In genomic region chrIII:5940525-5940974, ce11 we compare ENCODE assay signal across 3 worm cellular contexts.
A peak's percentile ranks its signal among the peaks of the same experiment; 100 is the strongest.
TF ChIP-seq lines count a peak whose summit lies in the region.

No protein-coding gene starts in this region.

TF ChIP-seq in whole organism, L1 larva, 84 proteins besides CTCF, POLR2A, EP300 and RAD21 (continued from another document and continues in another):
- TF ChIP-seq nhr-237 (tag; optimal IDR thresholded peaks at IDR 0.05; lab: Kevin White, UChicago), result peak; percentile 14
- peak in 1 of 3 experiments; percentile 67 for TF ChIP-seq ceh-82 (tag; optimal IDR thresholded peaks at IDR 0.05; lab: Kevin White, UChicago)
- no peak for TF ChIP-seq alr-1 (tag; optimal IDR thresholded peaks at IDR 0.05; lab: Kevin White, UChicago; ENCODE audit: borderline replicate concordance)
- peak in 1 of 6 experiments; percentile 7 for TF ChIP-seq elt-3 (tag; optimal IDR thresholded peaks at IDR 0.05; lab: Kevin White, UChicago)
- TF ChIP-seq lir-3 (tag; optimal IDR thresholded peaks at IDR 0.05; lab: Kevin White, UChicago; ENCODE audit: poor library complexity), result peak; percentile 45
- TF ChIP-seq efl-1 (optimal IDR thresholded peaks at IDR 0.05; lab: Kevin White, UChicago), result peak; percentile 26 to 29
- peak in 1 of 2 experiments; percentile 78 for TF ChIP-seq efl-1 (GFP tag; optimal IDR thresholded peaks at IDR 0.05 in 1 of 2; lab: Kevin White, UChicago)
- TF ChIP-seq fkh-8 (tag; optimal IDR thresholded peaks at IDR 0.05; lab: Kevin White, UChicago), result peak; percentile 70
- TF ChIP-seq irx-1 (tag; optimal IDR thresholded peaks at IDR 0.05; lab: Kevin White, UChicago), result peak; percentile 21
- no peak for TF ChIP-seq hlh-17 (GFP tag; optimal IDR thresholded peaks at IDR 0.05; lab: Kevin White, UChicago; ENCODE audit: borderline replicate concordance)
- TF ChIP-seq ztf-4 (tag; optimal IDR thresholded peaks at IDR 0.05; lab: Kevin White, UChicago), result peak; percentile 27
- TF ChIP-seq nhr-28 (tag; optimal IDR thresholded peaks at IDR 0.05; lab: Kevin White, UChicago), result no peak
- TF ChIP-seq nhr-20 (tag; optimal IDR thresholded peaks at IDR 0.05; lab: Kevin White, UChicago), result peak; percentile 59
- peak; percentile 75 for TF ChIP-seq nhr-85 (tag; lab: Kevin White, UChicago)
- TF ChIP-seq nhr-90 (tag; optimal IDR thresholded peaks at IDR 0.05; lab: Kevin White, UChicago; ENCODE audit: poor library complexity), result no peak
- peak; percentile 37 for TF ChIP-seq rnt-1 (tag; optimal IDR thresholded peaks at IDR 0.05; lab: Kevin White, UChicago)
- peak; percentile 55 for TF ChIP-seq C16A3.4 (tag; optimal IDR thresholded peaks at IDR 0.05; lab: Kevin White, UChicago)
- TF ChIP-seq zip-4 (GFP tag; optimal IDR thresholded peaks at IDR 0.05; lab: Kevin White, UChicago), result peak; percentile 56
- peak; percentile 52 for TF ChIP-seq swsn-7 (tag; optimal IDR thresholded peaks at IDR 0.05; lab: Kevin White, UChicago)
- no peak for TF ChIP-seq ces-1 (GFP tag; optimal IDR thresholded peaks at IDR 0.05; lab: Kevin White, UChicago)
- no peak for TF ChIP-seq hpl-2 (GFP tag; optimal IDR thresholded peaks at IDR 0.05; lab: Kevin White, UChicago)
- TF ChIP-seq lin-13 (GFP tag; optimal IDR thresholded peaks at IDR 0.05; lab: Kevin White, UChicago), result peak; percentile 60
- peak; percentile 1 to 33 (median 24) for TF ChIP-seq dpl-1 (GFP tag; optimal IDR thresholded peaks at IDR 0.05; lab: Kevin White, UChicago)
- no peak for TF ChIP-seq sptf-1 (tag; optimal IDR thresholded peaks at IDR 0.05; lab: Kevin White, UChicago)
- TF ChIP-seq blmp-1 (tag; optimal IDR thresholded peaks at IDR 0.05; lab: Kevin White, UChicago), result peak; percentile 36
- peak; percentile 55 for TF ChIP-seq nhr-19 (GFP tag; conservative IDR thresholded peaks at IDR 0.05; lab: Robert Waterston, UW)
- no peak for TF ChIP-seq mep-1 (tag; optimal IDR thresholded peaks at IDR 0.05; lab: Kevin White, UChicago)
- TF ChIP-seq tlp-1 (tag; optimal IDR thresholded peaks at IDR 0.05; lab: Kevin White, UChicago), result no peak
- peak; percentile 84 for TF ChIP-seq lin-14 (GFP tag; optimal IDR thresholded peaks at IDR 0.05; lab: Kevin White, UChicago)
- TF ChIP-seq unc-86 (tag; optimal IDR thresholded peaks at IDR 0.05; lab: Kevin White, UChicago), result peak; percentile 29
- TF ChIP-seq mdl-1 (tag; optimal IDR thresholded peaks at IDR 0.05; lab: Kevin White, UChicago), result peak in 1 of 2 experiments; percentile 94
- TF ChIP-seq ceh-8 (GFP tag; optimal IDR thresholded peaks at IDR 0.05; lab: Kevin White, UChicago), result peak; percentile 15
- peak; percentile 49 for TF ChIP-seq xbp-1 (tag; optimal IDR thresholded peaks at IDR 0.05; lab: Kevin White, UChicago)
- no peak for TF ChIP-seq lin-39 (tag; optimal IDR thresholded peaks at IDR 0.05; lab: Kevin White, UChicago)
- no peak for TF ChIP-seq nhr-11 (tag; optimal IDR thresholded peaks at IDR 0.05; lab: Kevin White, UChicago)
- TF ChIP-seq grh-1 (GFP tag; IDR thresholded peaks at IDR 0.05; lab: Robert Waterston, UW), result no peak
- TF ChIP-seq C04F5.9 (tag; optimal IDR thresholded peaks at IDR 0.05; lab: Kevin White, UChicago), result no peak
- peak; percentile 48 to 75 for TF ChIP-seq lin-35 (GFP tag; optimal IDR thresholded peaks at IDR 0.05; lab: Kevin White, UChicago)
- TF ChIP-seq F16B12.6 (tag; optimal IDR thresholded peaks at IDR 0.05; lab: Kevin White, UChicago), result peak; percentile 24
- no peak for TF ChIP-seq lin-15B (tag; optimal IDR thresholded peaks at IDR 0.05; lab: Kevin White, UChicago)
- TF ChIP-seq efl-3 (GFP tag; optimal IDR thresholded peaks at IDR 0.05; lab: Kevin White, UChicago), result no peak
- TF ChIP-seq skn-1 (tag; optimal IDR thresholded peaks at IDR 0.05; lab: Kevin White, UChicago), result peak; percentile 29
- TF ChIP-seq aly-2 (tag; optimal IDR thresholded peaks at IDR 0.05; lab: Kevin White, UChicago), result peak; percentile 68

TF ChIP-seq in whole organism, L3 larva, 47 proteins besides CTCF, POLR2A, EP300 and RAD21 (continued from another document):
- TF ChIP-seq lsy-12 (tag; optimal IDR thresholded peaks at IDR 0.05; lab: Kevin White, UChicago) (peak; percentile 3), ztf-4 (tag; optimal IDR thresholded peaks at IDR 0.05; lab: Kevin White, UChicago) (no peak), mdl-1 (tag; optimal IDR thresholded peaks at IDR 0.05; lab: Kevin White, UChicago) (peak; percentile 78), nhr-23 (tag; optimal IDR thresholded peaks at IDR 0.05; lab: Kevin White, UChicago) (peak; percentile 63), egl-5 (tag; optimal IDR thresholded peaks at IDR 0.05; lab: Kevin White, UChicago) (peak; percentile 76), aly-2 (tag; optimal IDR thresholded peaks at IDR 0.05; lab: Kevin White, UChicago) (peak; percentile 2), ceh-9 (tag; optimal IDR thresholded peaks at IDR 0.05; lab: Kevin White, UChicago) (no peak), nhr-11 (tag; optimal IDR thresholded peaks at IDR 0.05; lab: Kevin White, UChicago) (peak; percentile 31), fos-1 (tag; optimal IDR thresholded peaks at IDR 0.05; lab: Kevin White, UChicago) (no peak), fkh-10 (GFP tag; optimal IDR thresholded peaks at IDR 0.05; lab: Kevin White, UChicago) (peak; percentile 78), fkh-2 (tag; optimal IDR thresholded peaks at IDR 0.05; lab: Kevin White, UChicago) (no peak), pqm-1 (tag; optimal IDR thresholded peaks at IDR 0.05; lab: Kevin White, UChicago) (peak; percentile 21), R02D3.7 (tag; optimal IDR thresholded peaks at IDR 0.05; lab: Kevin White, UChicago) (peak; percentile 30)
TF ChIP-seq in whole organism, L3 larva: peak in this region for 19.

TF ChIP-seq in whole organism, young adult, 124 proteins besides CTCF, POLR2A, EP300 and RAD21 (continued from another document and continues in another):
- TF ChIP-seq madf-3 (GFP tag; IDR thresholded peaks at IDR 0.05; lab: Robert Waterston, UW) (peak; percentile 24), sdz-38 (tag; optimal IDR thresholded peaks at IDR 0.05; lab: Kevin White, UChicago) (no peak), fkh-3 (tag; optimal IDR thresholded peaks at IDR 0.05; lab: Kevin White, UChicago) (no peak), ama-1 (optimal IDR thresholded peaks at IDR 0.05; lab: Kevin White, UChicago) (peak; percentile 80), ama-1 (GFP tag; optimal IDR thresholded peaks at IDR 0.05; lab: Kevin White, UChicago) (peak; percentile 12 to 50), lin-40 (tag; optimal IDR thresholded peaks at IDR 0.05; lab: Kevin White, UChicago) (peak; percentile 45), B0336.3 (GFP tag; IDR thresholded peaks at IDR 0.05; lab: Robert Waterston, UW) (peak; percentile 37; the same call in 1 of the 2 replicates), egrh-3 (GFP tag; IDR thresholded peaks at IDR 0.05; lab: Robert Waterston, UW) (no peak; the same call in 1 of the 2 replicates), ztf-18 (tag; optimal IDR thresholded peaks at IDR 0.05; lab: Kevin White, UChicago) (peak; percentile 10), F37B4.10 (GFP tag; IDR thresholded peaks at IDR 0.05; lab: Robert Waterston, UW) (no peak), ceh-58 (GFP tag; IDR thresholded peaks at IDR 0.05; lab: Robert Waterston, UW) (peak; percentile 2; the same call in 1 of the 2 replicates), nfya-2 (GFP tag; IDR thresholded peaks at IDR 0.05; lab: Robert Waterston, UW) (no peak), chd-7 (tag; optimal IDR thresholded peaks at IDR 0.05; lab: Kevin White, UChicago) (peak; percentile 69), lin-26 (GFP tag; IDR thresholded peaks at IDR 0.05; lab: Robert Waterston, UW) (0 out of 2 replicates have a peak, but pooled peaks have one; percentile 60), unc-62 (GFP tag; optimal IDR thresholded peaks at IDR 0.05; lab: Kevin White, UChicago) (no peak), hlh-12 (tag; optimal IDR thresholded peaks at IDR 0.05; lab: Kevin White, UChicago) (no peak), hmg-1.2 (GFP tag; IDR thresholded peaks at IDR 0.05; lab: Robert Waterston, UW) (peak; percentile 60; the same call in 1 of the 2 replicates), egl-44 (GFP tag; IDR thresholded peaks at IDR 0.05; lab: Robert Waterston, UW) (peak; percentile 57; the same call in 1 of the 2 replicates), ztf-28 (GFP tag; IDR thresholded peaks at IDR 0.05; lab: Robert Waterston, UW) (no peak), rpc-1 (optimal IDR thresholded peaks at IDR 0.05; lab: Kevin White, UChicago) (no peak), rpc-1 (tag; optimal IDR thresholded peaks at IDR 0.05; lab: Kevin White, UChicago) (no peak), ztf-26 (tag; optimal IDR thresholded peaks at IDR 0.05; lab: Kevin White, UChicago) (peak; percentile 26), hlh-26 (GFP tag; conservative IDR thresholded peaks at IDR 0.05; lab: Robert Waterston, UW) (no peak), F52B5.7 (tag; optimal IDR thresholded peaks at IDR 0.05; lab: Kevin White, UChicago) (peak; percentile 30), D2030.7 (GFP tag; IDR thresholded peaks at IDR 0.05; lab: Robert Waterston, UW) (no peak), C06A6.2 (GFP tag; conservative IDR thresholded peaks at IDR 0.05; lab: Robert Waterston, UW) (peak; percentile 17; the same call in 1 of the 2 replicates), ztf-3 (GFP tag; optimal IDR thresholded peaks at IDR 0.05; lab: Kevin White, UChicago) (peak; percentile 1), B0035.1 (tag; optimal IDR thresholded peaks at IDR 0.05; lab: Kevin White, UChicago) (no peak), xnd-1 (tag; optimal IDR thresholded peaks at IDR 0.05; lab: Kevin White, UChicago) (no peak), madf-10 (tag; optimal IDR thresholded peaks at IDR 0.05; lab: Kevin White, UChicago) (peak; percentile 44), Y53G8AR.9 (GFP tag; conservative IDR thresholded peaks at IDR 0.05; lab: Robert Waterston, UW) (peak; percentile 80), rcor-1 (GFP tag; IDR thresholded peaks at IDR 0.05; lab: Robert Waterston, UW) (peak; percentile 58; the same call in 1 of the 2 replicates), pha-4 (tag; optimal IDR thresholded peaks at IDR 0.05; lab: Kevin White, UChicago) (no peak), Y95B8A.8 (GFP tag; IDR thresholded peaks at IDR 0.05; lab: Robert Waterston, UW) (0 out of 2 replicates have a peak, but pooled peaks have one; percentile 63), Y53F4B.3 (GFP tag; IDR thresholded peaks at IDR 0.05; lab: Robert Waterston, UW) (no peak), sea-2 (GFP tag; IDR thresholded peaks at IDR 0.05; lab: Robert Waterston, UW) (no peak), lir-1 (GFP tag; conservative IDR thresholded peaks at IDR 0.05; lab: Robert Waterston, UW) (no peak), F57C9.4 (tag; optimal IDR thresholded peaks at IDR 0.05; lab: Kevin White, UChicago) (no peak), ceh-27 (GFP tag; optimal IDR thresholded peaks at IDR 0.05; lab: Kevin White, UChicago) (peak; percentile 72), sptf-2 (GFP tag; optimal IDR thresholded peaks at IDR 0.05; lab: Kevin White, UChicago) (no peak), rec-8 (tag; optimal IDR thresholded peaks at IDR 0.05; lab: Kevin White, UChicago) (no peak), lsy-27 (tag; optimal IDR thresholded peaks at IDR 0.05; lab: Kevin White, UChicago; ENCODE audit: borderline replicate concordance, insufficient read depth) (no peak), hsf-1 (GFP tag; IDR thresholded peaks at IDR 0.05; lab: Robert Waterston, UW) (peak; percentile 51), mcd-1 (GFP tag; IDR thresholded peaks at IDR 0.05; lab: Robert Waterston, UW) (no peak), attf-5 (GFP tag; optimal IDR thresholded peaks at IDR 0.05; lab: Kevin White, UChicago) (peak; percentile 66), lin-35 (GFP tag; optimal IDR thresholded peaks at IDR 0.05; lab: Kevin White, UChicago) (peak in 1 of 3 experiments; percentile 24), tbx-9 (tag; optimal IDR thresholded peaks at IDR 0.05; lab: Kevin White, UChicago; ENCODE audit: borderline replicate concordance) (no peak), dox-1 (GFP tag; IDR thresholded peaks at IDR 0.05; lab: Robert Waterston, UW) (peak; percentile 70; the same call in 1 of the 2 replicates), nhr-80 (tag; optimal IDR thresholded peaks at IDR 0.05; lab: Kevin White, UChicago) (peak; percentile 58), madf-6 (GFP tag; IDR thresholded peaks at IDR 0.05; lab: Robert Waterston, UW) (peak; percentile 6; the same call in 1 of the 2 replicates), ZK185.1 (tag; optimal IDR thresholded peaks at IDR 0.05; lab: Kevin White, UChicago; ENCODE audit: poor library complexity, severe bottlenecking) (no peak), F57A8.1 (GFP tag; optimal IDR thresholded peaks at IDR 0.05; lab: Kevin White, UChicago) (no peak), repo-1 (tag; optimal IDR thresholded peaks at IDR 0.05; lab: Kevin White, UChicago) (no peak), ekl-4 (GFP tag; IDR thresholded peaks at IDR 0.05; lab: Robert Waterston, UW) (peak; percentile 11; the same call in 1 of the 2 replicates), lsl-1 (GFP tag; optimal IDR thresholded peaks at IDR 0.05; lab: Kevin White, UChicago) (no peak), F49E8.2 (tag; optimal IDR thresholded peaks at IDR 0.05; lab: Kevin White, UChicago; ENCODE audit: insufficient read depth) (no peak), snpc-1.3 (tag; optimal IDR thresholded peaks at IDR 0.05; lab: Kevin White, UChicago; ENCODE audit: insufficient read depth) (no peak), lin-54 (GFP tag; optimal IDR thresholded peaks at IDR 0.05; lab: Kevin White, UChicago) (peak; percentile 20), die-1 (tag; optimal IDR thresholded peaks at IDR 0.05; lab: Kevin White, UChicago) (peak; percentile 59), nhr-90 (tag; optimal IDR thresholded peaks at IDR 0.05; lab: Kevin White, UChicago) (peak; percentile 72), lag-1 (GFP tag; IDR thresholded peaks at IDR 0.05; lab: Robert Waterston, UW) (no peak), let-526 (GFP tag; IDR thresholded peaks at IDR 0.05; lab: Robert Waterston, UW) (peak; percentile 60; the same call in 1 of the 2 replicates), attf-6 (GFP tag; IDR thresholded peaks at IDR 0.05; lab: Robert Waterston, UW) (no peak), snpc-3.4 (tag; optimal IDR thresholded peaks at IDR 0.05; lab: Kevin White, UChicago) (no peak), mes-4 (tag; optimal IDR thresholded peaks at IDR 0.05; lab: Kevin White, UChicago) (no peak), ztf-6 (GFP tag; IDR thresholded peaks at IDR 0.05; lab: Robert Waterston, UW) (no peak), egl-18 (GFP tag; IDR thresholded peaks at IDR 0.05; lab: Robert Waterston, UW) (no peak), nhr-179 (tag; optimal IDR thresholded peaks at IDR 0.05; lab: Kevin White, UChicago) (no peak), bed-2 (GFP tag; IDR thresholded peaks at IDR 0.05; lab: Robert Waterston, UW) (no peak), athp-1 (tag; optimal IDR thresholded peaks at IDR 0.05; lab: Kevin White, UChicago) (no peak), bed-1 (GFP tag; IDR thresholded peaks at IDR 0.05; lab: Robert Waterston, UW) (0 out of 2 replicates have a peak, but pooled peaks have one; percentile 5), B0019.2 (GFP tag; conservative IDR thresholded peaks at IDR 0.05; lab: Robert Waterston, UW) (no peak), nfyb-1 (GFP tag; IDR thresholded peaks at IDR 0.05; lab: Robert Waterston, UW) (peak; percentile 50; the same call in 1 of the 2 replicates), snpc-1.1 (tag; optimal IDR thresholded peaks at IDR 0.05; lab: Kevin White, UChicago; ENCODE audit: insufficient read depth) (no peak), F10E7.11 (tag; optimal IDR thresholded peaks at IDR 0.05; lab: Kevin White, UChicago) (no peak), T26A5.8 (tag; optimal IDR thresholded peaks at IDR 0.05; lab: Kevin White, UChicago) (no peak), F22D6.2 (tag; optimal IDR thresholded peaks at IDR 0.05; lab: Kevin White, UChicago) (no peak), pbrm-1 (GFP tag; IDR thresholded peaks at IDR 0.05; lab: Robert Waterston, UW) (peak; percentile 71), mxl-1 (tag; optimal IDR thresholded peaks at IDR 0.05; lab: Kevin White, UChicago) (no peak), T07F8.4 (tag; optimal IDR thresholded peaks at IDR 0.05; lab: Kevin White, UChicago) (peak; percentile 13), aptf-3 (GFP tag; IDR thresholded peaks at IDR 0.05; lab: Robert Waterston, UW) (no peak)
